Worm (Caenorhabditis elegans) whole organism, young adult: ENCODE results near the gene F19G12.11.

ENCODE experiments used
- B0035.1 ChIP-seq: sonication (generic microtip); optimal IDR thresholded peaks from 2 replicates; lab custom pipeline; 2016; ENCODE audit warnings: missing genetic modification characterization, mild to moderate bottlenecking, missing compliant biosample characterization, missing genotype, missing genetic modification reagents
- B0261.1 ChIP-seq: sonication (generic microtip); optimal IDR thresholded peaks from 2 replicates; lab custom pipeline; 2016; ENCODE audit warnings: mild to moderate bottlenecking, missing genetic modification characterization, moderate library complexity, missing compliant biosample characterization
- B0336.3 ChIP-seq: fragments of 200-800 bp; sonication (Bioruptor generic); IDR thresholded peaks from 2 replicates; pipeline ENCODE4 v1.3.6; 2022; ENCODE audit warnings: missing genetic modification characterization, missing compliant biosample characterization
- C06A6.2 ChIP-seq: fragments of 200-800 bp; sonication (Bioruptor generic); conservative IDR thresholded peaks from 2 replicates; pipeline ENCODE4 v1.3.6; 2022; ENCODE audit warnings: missing genetic modification characterization, missing compliant biosample characterization
- F10E7.11 ChIP-seq: sonication (generic microtip); optimal IDR thresholded peaks from 2 replicates; lab custom pipeline; 2017; ENCODE audit warnings: mild to moderate bottlenecking, missing genetic modification characterization, moderate library complexity, missing compliant biosample characterization
- F22D6.2 ChIP-seq: sonication (generic microtip); optimal IDR thresholded peaks from 2 replicates; lab custom pipeline; 2016; ENCODE audit warnings: mild to moderate bottlenecking, missing genetic modification characterization, missing compliant biosample characterization
- F23B12.7 ChIP-seq: sonication (generic microtip); optimal IDR thresholded peaks from 2 replicates; lab custom pipeline; 2017; ENCODE audit warnings: missing genetic modification characterization, mild to moderate bottlenecking, missing compliant biosample characterization, antibody characterized with exemption, moderate library complexity; ENCODE audit not compliant: insufficient read depth
- T07F8.4 ChIP-seq: sonication (generic microtip); optimal IDR thresholded peaks from 2 replicates; lab custom pipeline; 2016; ENCODE audit warnings: mild to moderate bottlenecking, missing genetic modification characterization, moderate library complexity, missing compliant biosample characterization
- Y53G8AR.9 ChIP-seq: fragments of 200-800 bp; sonication (Bioruptor generic); conservative IDR thresholded peaks from 2 replicates; pipeline ENCODE4 v1.3.6; 2022; ENCODE audit warnings: missing genetic modification reagents, missing genetic modification characterization, missing compliant biosample characterization
- Y79H2A.3 ChIP-seq: fragments of 200-800 bp; sonication (Bioruptor generic); conservative IDR thresholded peaks from 2 replicates; pipeline ENCODE4 v1.3.6; 2022; ENCODE audit warnings: missing genetic modification reagents, missing genetic modification characterization, missing compliant biosample characterization
- akir-1 ChIP-seq: fragments of 200-800 bp; sonication (Bioruptor generic); optimal IDR thresholded peaks from 2 replicates; lab custom pipeline; 2018; ENCODE audit warnings: mild to moderate bottlenecking, missing genetic modification characterization, moderate library complexity, missing compliant biosample characterization
- aptf-3 ChIP-seq: fragments of 200-800 bp; sonication (Bioruptor generic); IDR thresholded peaks from 2 replicates; pipeline ENCODE4 v1.3.6; 2022; ENCODE audit warnings: missing genetic modification characterization, missing compliant biosample characterization
- ccch-3 ChIP-seq: fragments of 200-800 bp; sonication (Bioruptor generic); optimal IDR thresholded peaks from 2 replicates; lab custom pipeline; 2018; ENCODE audit warnings: mild to moderate bottlenecking, missing genetic modification characterization, missing compliant biosample characterization
- cebp-1 ChIP-seq, 2 experiments: fragments of 200-800 bp in 1 of 2; sonication (Bioruptor generic) in 1 of 2; sonication (generic microtip) in 1 of 2; IDR thresholded peaks in 1 of 2; optimal IDR thresholded peaks in 1 of 2; 2 replicates each; pipeline versions ENCODE4 v1.3.6 to Lab custom; 2017 to 2022; ENCODE audit warnings: missing compliant biosample characterization in 2 of 2, missing genetic modification characterization in 2 of 2, mild to moderate bottlenecking in 1 of 2, missing genetic modification reagents in 1 of 2, moderate library complexity in 1 of 2
- ceh-27 ChIP-seq: fragments of 200-800 bp; sonication (Bioruptor generic); optimal IDR thresholded peaks from 2 replicates; lab custom pipeline; 2018; ENCODE audit warnings: mild to moderate bottlenecking, missing genetic modification characterization, moderate library complexity, missing compliant biosample characterization
- ceh-40 ChIP-seq: fragments of 200-800 bp; sonication (Bioruptor generic); IDR thresholded peaks from 2 replicates; pipeline ENCODE4 v1.3.6; 2022; ENCODE audit warnings: missing genetic modification characterization, missing compliant biosample characterization
- chd-7 ChIP-seq: sonication (generic microtip); optimal IDR thresholded peaks from 2 replicates; lab custom pipeline; 2016; ENCODE audit warnings: mild to moderate bottlenecking, missing genetic modification characterization, moderate library complexity, missing compliant biosample characterization
- dox-1 ChIP-seq: fragments of 200-800 bp; sonication (Bioruptor generic); IDR thresholded peaks from 2 replicates; pipeline ENCODE4 v1.3.6; 2022; ENCODE audit warnings: missing genetic modification reagents, missing genetic modification characterization, missing compliant biosample characterization
- dpff-1 ChIP-seq: sonication (generic microtip); optimal IDR thresholded peaks from 2 replicates; lab custom pipeline; 2017; ENCODE audit warnings: mild to moderate bottlenecking, missing genetic modification characterization, missing compliant biosample characterization
- efl-1 ChIP-seq: fragments of 150-350 bp; optimal IDR thresholded peaks from 2 replicates; lab custom pipeline; 2014; ENCODE audit warnings: missing biosample characterization, missing genetic modification reagents, missing genetic modification characterization
- egl-44 ChIP-seq: fragments of 200-800 bp; sonication (Bioruptor generic); IDR thresholded peaks from 2 replicates; pipeline ENCODE4 v1.3.6; 2022; ENCODE audit warnings: missing genetic modification reagents, missing genetic modification characterization, missing compliant biosample characterization
- ekl-4 ChIP-seq: fragments of 200-800 bp; sonication (Bioruptor generic); IDR thresholded peaks from 2 replicates; pipeline ENCODE4 v1.3.6; 2022; ENCODE audit warnings: missing genetic modification reagents, missing genetic modification characterization, missing compliant biosample characterization
- ets-4 ChIP-seq: fragments of 200-800 bp; sonication (Bioruptor generic); optimal IDR thresholded peaks from 2 replicates; lab custom pipeline; 2018; ENCODE audit warnings: mild to moderate bottlenecking, missing genetic modification characterization, missing compliant biosample characterization
- fkh-3 ChIP-seq: sonication (generic microtip); optimal IDR thresholded peaks from 2 replicates; lab custom pipeline; 2016; ENCODE audit warnings: mild to moderate bottlenecking, missing genetic modification characterization, missing compliant biosample characterization
- gei-17 ChIP-seq: fragments of 200-800 bp; sonication (Bioruptor generic); optimal IDR thresholded peaks from 2 replicates; lab custom pipeline; 2018; ENCODE audit warnings: mild to moderate bottlenecking, missing genetic modification characterization, missing compliant biosample characterization
- him-1 ChIP-seq: sonication (generic microtip); optimal IDR thresholded peaks from 2 replicates; lab custom pipeline; 2016; ENCODE audit warnings: missing genotype, missing genetic modification reagents, missing genetic modification characterization, missing compliant biosample characterization
- hmg-1.2 ChIP-seq: fragments of 200-800 bp; sonication (Bioruptor generic); IDR thresholded peaks from 2 replicates; pipeline ENCODE4 v1.3.6; 2022; ENCODE audit warnings: missing genetic modification reagents, missing genetic modification characterization, missing compliant biosample characterization
- hmg-20 ChIP-seq: fragments of 200-800 bp; sonication (Bioruptor generic); IDR thresholded peaks from 2 replicates; pipeline ENCODE4 v1.3.6; 2022; ENCODE audit warnings: missing genetic modification reagents, missing genetic modification characterization, missing compliant biosample characterization
- lag-1 ChIP-seq: fragments of 200-800 bp; sonication (Bioruptor generic); IDR thresholded peaks from 2 replicates; pipeline ENCODE4 v1.3.6; 2022; ENCODE audit warnings: missing genetic modification reagents, missing genetic modification characterization, missing compliant biosample characterization
- let-607 ChIP-seq, 2 experiments: fragments of 200-800 bp in 1 of 2; sonication (Bioruptor generic) in 1 of 2; sonication (generic microtip) in 1 of 2; optimal IDR thresholded peaks; 2 replicates each; lab custom pipeline; 2016 to 2018; ENCODE audit warnings: mild to moderate bottlenecking in 2 of 2, missing compliant biosample characterization in 2 of 2, missing genetic modification characterization in 2 of 2, moderate library complexity in 2 of 2, missing genotype in 1 of 2
- lin-26 ChIP-seq: fragments of 200-800 bp; sonication (Bioruptor generic); IDR thresholded peaks from 2 replicates; pipeline ENCODE4 v1.3.6; 2022; ENCODE audit warnings: missing genetic modification reagents, missing genetic modification characterization, missing compliant biosample characterization
- lin-35 ChIP-seq, 3 experiments: fragments of 150-350 bp in 2 of 3; sonication (generic microtip) in 1 of 3; optimal IDR thresholded peaks; 2 replicates each; lab custom pipeline; 2014 to 2018; ENCODE audit warnings: missing biosample characterization in 3 of 3, missing genetic modification characterization in 3 of 3, missing genetic modification reagents in 3 of 3
- lin-54 ChIP-seq: fragments of 200-800 bp; sonication (Bioruptor generic); optimal IDR thresholded peaks from 2 replicates; lab custom pipeline; 2018; ENCODE audit warnings: mild to moderate bottlenecking, missing genetic modification characterization, missing compliant biosample characterization
- madf-10 ChIP-seq: sonication (generic microtip); optimal IDR thresholded peaks from 2 replicates; lab custom pipeline; 2016; ENCODE audit warnings: mild to moderate bottlenecking, missing genetic modification characterization, missing compliant biosample characterization
- mcd-1 ChIP-seq: fragments of 200-800 bp; sonication (Bioruptor generic); IDR thresholded peaks from 2 replicates; pipeline ENCODE4 v1.3.6; 2022; ENCODE audit warnings: missing genetic modification reagents, missing genetic modification characterization, missing compliant biosample characterization
- nfyb-1 ChIP-seq: fragments of 200-800 bp; sonication (Bioruptor generic); IDR thresholded peaks from 2 replicates; pipeline ENCODE4 v1.3.6; 2022; ENCODE audit warnings: missing genetic modification reagents, missing genetic modification characterization, missing compliant biosample characterization
- nhr-80 ChIP-seq: sonication (generic microtip); optimal IDR thresholded peaks from 2 replicates; lab custom pipeline; 2016; ENCODE audit warnings: missing genetic modification characterization, missing compliant biosample characterization
- pbrm-1 ChIP-seq: fragments of 200-800 bp; sonication (Bioruptor generic); IDR thresholded peaks from 2 replicates; pipeline ENCODE4 v1.3.6; 2022; ENCODE audit warnings: missing genetic modification reagents, missing genetic modification characterization, missing compliant biosample characterization
- pha-4 ChIP-seq: fragments of 150-350 bp; sonication (generic microtip); optimal IDR thresholded peaks from 2 replicates; lab custom pipeline; 2014; ENCODE audit warnings: missing biosample characterization, missing genetic modification reagents, missing genetic modification characterization
- rcor-1 ChIP-seq: fragments of 200-800 bp; sonication (Bioruptor generic); IDR thresholded peaks from 2 replicates; pipeline ENCODE4 v1.3.6; 2022; ENCODE audit warnings: missing genetic modification reagents, missing genetic modification characterization, missing compliant biosample characterization
- snpc-3.4 ChIP-seq: sonication (generic microtip); optimal IDR thresholded peaks from 2 replicates; lab custom pipeline; 2017; ENCODE audit warnings: missing genetic modification characterization, mild to moderate bottlenecking, missing compliant biosample characterization, antibody characterized with exemption, moderate library complexity, missing genotype, missing genetic modification reagents
- snpc-4 ChIP-seq, 5 experiments: fragments of 150-350 bp in 1 of 5; sonication (generic microtip) in 4 of 5; optimal IDR thresholded peaks; 2 replicates each; lab custom pipeline; 2014 to 2018; ENCODE audit warnings: missing genetic modification characterization in 5 of 5, missing biosample characterization in 3 of 5, antibody characterized with exemption in 2 of 5, mild to moderate bottlenecking in 2 of 5, missing compliant biosample characterization in 2 of 5, missing genotype in 2 of 5, moderate library complexity in 2 of 5, missing genetic modification reagents in 1 of 5
- somi-1 ChIP-seq: fragments of 200-800 bp; sonication (Bioruptor generic); optimal IDR thresholded peaks from 2 replicates; lab custom pipeline; 2018; ENCODE audit warnings: mild to moderate bottlenecking, missing genetic modification characterization, missing compliant biosample characterization
- xnd-1 ChIP-seq: sonication (generic microtip); optimal IDR thresholded peaks from 2 replicates; lab custom pipeline; 2016; ENCODE audit warnings: missing genotype, missing genetic modification reagents, missing genetic modification characterization, missing compliant biosample characterization
- ztf-18 ChIP-seq: sonication (generic microtip); optimal IDR thresholded peaks from 2 replicates; lab custom pipeline; 2016; ENCODE audit warnings: missing genotype, mild to moderate bottlenecking, missing genetic modification characterization, missing compliant biosample characterization
- ztf-26 ChIP-seq: sonication (generic microtip); optimal IDR thresholded peaks from 2 replicates; lab custom pipeline; 2017; ENCODE audit warnings: missing genetic modification characterization, missing compliant biosample characterization

Gene F19G12.11

ce11 chrX:1389382-1389983, 36.8 kb downstream of the F19G12.11 start:
- TF ChIP-seq ceh-40 (no peak), F10E7.11 (tag; lab: Kevin White, UChicago) (peak; percentile 71), lin-54 (GFP tag; lab: Kevin White, UChicago) (peak; percentile 74), xnd-1 (tag; lab: Kevin White, UChicago) (no peak), akir-1 (peak; percentile 23), ztf-26 (tag; lab: Kevin White, UChicago) (peak; percentile 98), T07F8.4 (peak; percentile 68), hmg-1.2 (GFP tag; lab: Robert Waterston, UW) (peak; percentile 77), ekl-4 (GFP tag; lab: Robert Waterston, UW) (peak; percentile 60), snpc-3.4 (tag; lab: Kevin White, UChicago) (peak; percentile 3), somi-1 (peak; percentile 66), lin-26 (GFP tag; lab: Robert Waterston, UW) (0 out of 2 replicates have a peak, but pooled peaks have one; percentile 30), mcd-1 (peak; percentile 73; the same call in 1 of the 2 replicates), C06A6.2 (GFP tag; lab: Robert Waterston, UW) (peak; percentile 87), aptf-3 (GFP tag; lab: Robert Waterston, UW) (no peak), hmg-20 (peak; percentile 90), ets-4 (peak; percentile 27), Y79H2A.3 (GFP tag; lab: Robert Waterston, UW) (no peak), nhr-80 (peak; percentile 66), snpc-4 (GFP tag; optimal IDR thresholded peaks at IDR 0.05; lab: Kevin White, UChicago) (no peak), snpc-4 (tag; optimal IDR thresholded peaks at IDR 0.05; lab: Kevin White, UChicago) (peak; percentile 41 to 81 (median 69)), ccch-3 (GFP tag; lab: Kevin White, UChicago) (peak; percentile 27), B0035.1 (tag; lab: Kevin White, UChicago) (peak; percentile 83), F22D6.2 (peak; percentile 92), lin-35 (GFP tag; optimal IDR thresholded peaks at IDR 0.05; lab: Kevin White, UChicago) (peak in 2 of 3 experiments; percentile 48 to 95), ztf-18 (peak; percentile 7), chd-7 (peak; percentile 62), lag-1 (0 out of 2 replicates have a peak, but pooled peaks have one; percentile 30), rcor-1 (peak; percentile 90), him-1 (no peak), ceh-27 (GFP tag; lab: Kevin White, UChicago) (peak; percentile 95), F23B12.7 (tag; lab: Kevin White, UChicago) (peak; percentile 86), efl-1 (no peak), B0261.1 (peak; percentile 47), cebp-1 (GFP tag; IDR thresholded peaks at IDR 0.05; lab: Robert Waterston, UW) (no peak), cebp-1 (tag; optimal IDR thresholded peaks at IDR 0.05; lab: Kevin White, UChicago) (peak; percentile 93), dox-1 (peak; percentile 90), B0336.3 (GFP tag; lab: Robert Waterston, UW) (peak; percentile 95), fkh-3 (tag; lab: Kevin White, UChicago) (no peak), let-607 (tag; optimal IDR thresholded peaks at IDR 0.05; lab: Kevin White, UChicago) (peak in 1 of 2 experiments; percentile 88), nfyb-1 (GFP tag; lab: Robert Waterston, UW) (peak; percentile 93), gei-17 (GFP tag; lab: Kevin White, UChicago) (peak; percentile 96), pbrm-1 (GFP tag; lab: Robert Waterston, UW) (peak; percentile 84), Y53G8AR.9 (GFP tag; lab: Robert Waterston, UW) (peak; percentile 90), madf-10 (tag; lab: Kevin White, UChicago) (peak; percentile 91), pha-4 (tag; lab: Kevin White, UChicago) (no peak), egl-44 (GFP tag; lab: Robert Waterston, UW) (0 out of 2 replicates have a peak, but pooled peaks have one; percentile 51), dpff-1 (tag; lab: Kevin White, UChicago) (no peak)
